Fruit fly (Drosophila melanogaster): ENCODE data around the gene CG5199.

Gene CG5199

DNA sequence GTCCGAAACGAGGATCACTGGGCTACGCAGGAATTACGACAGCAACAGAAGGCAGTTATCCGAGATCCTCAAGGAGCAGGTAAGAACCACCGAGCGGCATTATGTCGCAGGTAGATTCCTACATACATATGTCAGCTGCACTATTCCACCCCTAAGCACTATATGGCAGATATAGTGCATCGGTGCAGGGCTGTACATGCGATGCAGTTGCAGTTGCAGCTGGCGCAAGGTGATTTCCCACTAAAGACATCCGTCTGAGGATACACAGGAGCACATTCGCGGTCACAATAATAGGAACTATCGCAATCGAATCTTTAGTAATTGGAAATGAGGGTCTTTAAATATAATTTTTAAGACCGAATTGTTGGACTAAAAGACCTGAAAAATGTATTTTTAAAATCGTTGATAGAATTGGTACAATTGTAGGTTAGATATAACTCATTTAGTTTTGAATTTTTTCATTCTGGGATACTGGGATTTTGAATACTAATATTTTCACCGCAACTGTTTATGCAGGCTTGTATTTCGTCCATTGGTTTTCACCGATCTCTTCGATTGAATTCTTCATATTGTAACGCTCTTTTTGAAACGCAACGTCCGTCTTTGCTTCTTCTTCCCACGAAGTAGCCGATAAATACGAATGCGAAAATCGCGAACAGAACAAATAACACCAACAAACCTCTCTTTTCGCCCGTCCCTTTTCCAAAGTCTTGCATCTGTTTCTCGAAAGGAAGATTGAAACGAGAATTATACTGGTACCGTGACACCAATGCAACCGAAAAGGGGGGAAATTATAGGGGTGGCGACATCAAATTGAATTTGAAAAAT is 49.8 kb downstream of the CG5199 start (continued):
- TF ChIP-seq stwl (tag; optimal IDR thresholded peaks at IDR 0.05) (peak; percentile 19), pum (GFP tag; optimal IDR thresholded peaks at IDR 0.05) (peak; percentile 8), bsh (GFP tag; optimal IDR thresholded peaks at IDR 0.05) (peak in 1 of 2 experiments; percentile 2), BtbVII (GFP tag; optimal IDR thresholded peaks at IDR 0.05) (no peak), CG32532 (GFP tag; IDR thresholded peaks at IDR 0.05) (no peak), Dfd (GFP tag; optimal IDR thresholded peaks at IDR 0.05) (no peak), tgo (GFP tag; IDR thresholded peaks at IDR 0.05) (no peak), dati (GFP tag; IDR thresholded peaks at IDR 0.05) (no peak), pho (GFP tag; optimal IDR thresholded peaks at IDR 0.05) (no peak), CG32767 (GFP tag; IDR thresholded peaks at IDR 0.05) (no peak), CG3726 (GFP tag; IDR thresholded peaks at IDR 0.05) (no peak), HHEX (GFP tag; optimal IDR thresholded peaks at IDR 0.05) (no peak), CG4820 (GFP tag; optimal IDR thresholded peaks at IDR 0.05) (peak; percentile 30), CG11504 (tag; optimal IDR thresholded peaks at IDR 0.05) (no peak), ttk (GFP tag; IDR thresholded peaks at IDR 0.05) (no peak), Ravus (GFP tag; IDR thresholded peaks at IDR 0.05) (no peak), CG8924 (tag; optimal IDR thresholded peaks at IDR 0.05) (peak; percentile 56), ken (GFP tag; IDR thresholded peaks at IDR 0.05) (0 out of 3 replicates have a peak, but pooled peaks have one; percentile 13), cad (GFP tag; optimal IDR thresholded peaks at IDR 0.05) (peak; percentile 64), Optix (GFP tag; IDR thresholded peaks at IDR 0.05) (no peak), CG7357 (GFP tag; IDR thresholded peaks at IDR 0.05) (no peak), B-H1 (GFP tag; IDR thresholded peaks at IDR 0.05) (no peak), D19B (GFP tag; optimal IDR thresholded peaks at IDR 0.05) (no peak), danr (GFP tag; IDR thresholded peaks at IDR 0.05) (no peak), CG12942 (GFP tag; optimal IDR thresholded peaks at IDR 0.05) (no peak), CG32772 (GFP tag; IDR thresholded peaks at IDR 0.05) (no peak), crp (GFP tag; optimal IDR thresholded peaks at IDR 0.05) (no peak), corto (GFP tag; optimal IDR thresholded peaks at IDR 0.05) (peak; percentile 57), CG2678 (tag; optimal IDR thresholded peaks at IDR 0.05) (no peak), hkb (optimal IDR thresholded peaks at IDR 0.05) (no peak), hkb (GFP tag; IDR thresholded peaks at IDR 0.05) (no peak), ac (GFP tag; optimal IDR thresholded peaks at IDR 0.05) (peak; percentile 99), odd (GFP tag; optimal IDR thresholded peaks at IDR 0.05) (no peak), az2 (GFP tag; optimal IDR thresholded peaks at IDR 0.05) (peak; percentile 13), CG4854 (GFP tag; optimal IDR thresholded peaks at IDR 0.05) (no peak), CG9727 (GFP tag; optimal IDR thresholded peaks at IDR 0.05) (peak; percentile 81), CG11085 (GFP tag; IDR thresholded peaks at IDR 0.05) (no peak), CG9609 (GFP tag; optimal IDR thresholded peaks at IDR 0.05) (no peak), CG17328 (GFP tag; IDR thresholded peaks at IDR 0.05) (peak; percentile 49; the same call in 1 of the 2 replicates), CG15696 (tag; optimal IDR thresholded peaks at IDR 0.05) (peak; percentile 95), Hr51 (GFP tag; optimal IDR thresholded peaks at IDR 0.05) (no peak), CG8281 (tag; optimal IDR thresholded peaks at IDR 0.05) (no peak), Doc2 (GFP tag; IDR thresholded peaks at IDR 0.05) (no peak), ase (GFP tag; IDR thresholded peaks at IDR 0.05) (no peak), mld (GFP tag; IDR thresholded peaks at IDR 0.05; ENCODE audit: partially characterized antibody) (no peak), CG33557 (GFP tag; optimal IDR thresholded peaks at IDR 0.05) (peak; percentile 43), esg (GFP tag; conservative IDR thresholded peaks at IDR 0.05) (0 out of 2 replicates have a peak, but pooled peaks have one; percentile 10), PHDP (tag; optimal IDR thresholded peaks at IDR 0.05) (no peak), CG1024 (GFP tag; IDR thresholded peaks at IDR 0.05) (no peak), sug (tag; optimal IDR thresholded peaks at IDR 0.05) (no peak)
